Fruit fly (Drosophila melanogaster) whole organism, wandering third instar larva: Measurements from ENCODE around the gene CG34428.

Source experiments
- Abd-B ChIP-seq: fragments of >200 bp; optimal IDR thresholded peaks from 2 replicates; lab custom pipeline; 2017; ENCODE audit warnings: missing biosample characterization, missing genetic modification characterization
- CG32264 ChIP-seq: fragments of 200-800 bp; sonication (Bioruptor generic); optimal IDR thresholded peaks from 2 replicates; lab custom pipeline; 2016; ENCODE audit warnings: missing biosample characterization, missing genetic modification characterization
- CG9705 ChIP-seq: fragments of 200-800 bp; sonication (Bioruptor generic); optimal IDR thresholded peaks from 2 replicates; lab custom pipeline; 2018; ENCODE audit warnings: missing biosample characterization, mild to moderate bottlenecking, missing genetic modification characterization
- CrebA ChIP-seq: fragments of 200-800 bp; sonication (Bioruptor generic); optimal IDR thresholded peaks from 2 replicates; lab custom pipeline; 2016; ENCODE audit warnings: missing biosample characterization, mild to moderate bottlenecking, missing genetic modification characterization, borderline replicate concordance
- Dfd ChIP-seq: fragments of >200 bp; optimal IDR thresholded peaks from 2 replicates; lab custom pipeline; 2017; ENCODE audit warnings: missing biosample characterization, missing genetic modification characterization
- Dif ChIP-seq: fragments of 200-275, 200-300 bp; sonication (Bioruptor generic); optimal IDR thresholded peaks from 2 replicates; lab custom pipeline; 2018; ENCODE audit warnings: missing biosample characterization, missing genetic modification characterization; ENCODE audit not compliant: partially characterized antibody
- GATAd ChIP-seq: sonication (Bioruptor generic); optimal IDR thresholded peaks from 2 replicates; lab custom pipeline; 2016; ENCODE audit warnings: missing biosample characterization, missing genetic modification characterization
- HLH106 ChIP-seq: fragments of 200-800 bp; optimal IDR thresholded peaks from 3 replicates; lab custom pipeline; 2019; ENCODE audit warnings: missing biosample characterization, mild to moderate bottlenecking, missing genetic modification characterization, moderate library complexity
- Hnf4 ChIP-seq: fragments of 200-800 bp; sonication (Bioruptor generic); optimal IDR thresholded peaks from 2 replicates; lab custom pipeline; 2016; ENCODE audit warnings: missing biosample characterization, mild to moderate bottlenecking, missing genetic modification characterization
- Hr78 ChIP-seq: fragments of >200 bp; optimal IDR thresholded peaks from 2 replicates; lab custom pipeline; 2017; ENCODE audit warnings: missing biosample characterization, missing genetic modification characterization
- Hr83 ChIP-seq: fragments of 200-300 bp; sonication (Bioruptor generic); optimal IDR thresholded peaks from 2 replicates; lab custom pipeline; 2016; ENCODE audit warnings: missing biosample characterization, mild to moderate bottlenecking, missing genetic modification characterization, moderate library complexity; ENCODE audit not compliant: poor library complexity, severe bottlenecking
- Jra ChIP-seq: sonication (Bioruptor generic); optimal IDR thresholded peaks from 2 replicates; lab custom pipeline; 2016; ENCODE audit warnings: missing biosample characterization, missing genetic modification characterization
- Mio ChIP-seq: sonication (Bioruptor generic); optimal IDR thresholded peaks from 2 replicates; lab custom pipeline; 2016; ENCODE audit warnings: missing biosample characterization, missing genetic modification characterization
- Myc ChIP-seq: fragments of >200 bp; optimal IDR thresholded peaks from 2 replicates; lab custom pipeline; 2017
- N ChIP-seq: fragments of >200 bp; optimal IDR thresholded peaks from 2 replicates; lab custom pipeline; 2018; ENCODE audit warnings: missing biosample characterization, missing external identifiers, missing genetic modification characterization
- OdsH ChIP-seq: fragments of 200-800 bp; sonication (Bioruptor generic); optimal IDR thresholded peaks from 2 replicates; lab custom pipeline; 2016; ENCODE audit warnings: missing biosample characterization, mild to moderate bottlenecking, missing genetic modification characterization
- Rel ChIP-seq, 2 experiments: fragments of 200-800 bp; sonication (Bioruptor generic) in 1 of 2; optimal IDR thresholded peaks; 2 replicates in 1 of 2; 3 replicates in 1 of 2; lab custom pipeline; 2016 to 2019; ENCODE audit warnings: mild to moderate bottlenecking in 2 of 2, missing biosample characterization in 2 of 2, missing genetic modification characterization in 2 of 2, moderate library complexity in 1 of 2
- Sp1 ChIP-seq: fragments of 200-800 bp; sonication (Bioruptor generic); optimal IDR thresholded peaks from 3 replicates; lab custom pipeline; 2019; ENCODE audit warnings: missing biosample characterization, mild to moderate bottlenecking, missing genetic modification characterization, moderate library complexity
- Vsx2 ChIP-seq: fragments of 200-300, 225-300 bp; sonication (Bioruptor generic); optimal IDR thresholded peaks from 2 replicates; lab custom pipeline; 2018; ENCODE audit warnings: missing biosample characterization, missing genetic modification characterization; ENCODE audit not compliant: partially characterized antibody
- br ChIP-seq: fragments of 200-800 bp; sonication (Bioruptor generic); optimal IDR thresholded peaks from 2 replicates; lab custom pipeline; 2016; ENCODE audit warnings: missing biosample characterization, missing genetic modification characterization
- brk ChIP-seq: fragments of 200-800 bp; sonication (Bioruptor generic); optimal IDR thresholded peaks from 2 replicates; lab custom pipeline; 2016; ENCODE audit warnings: missing biosample characterization, mild to moderate bottlenecking, missing genetic modification characterization
- dl ChIP-seq, 2 experiments: fragments of 175-275, 200-275 bp in 1 of 2; fragments of 200-275 bp in 1 of 2; sonication (Bioruptor generic); optimal IDR thresholded peaks; lab custom pipeline; 2018; ENCODE audit warnings: mild to moderate bottlenecking in 2 of 2, missing biosample characterization in 2 of 2, missing genetic modification characterization in 2 of 2, moderate library complexity in 2 of 2; ENCODE audit not compliant: partially characterized antibody in 2 of 2, insufficient read depth in 1 of 2
- dmrt93B ChIP-seq: fragments of 200-800 bp; sonication (Bioruptor generic); optimal IDR thresholded peaks from 2 replicates; lab custom pipeline; 2018; ENCODE audit warnings: missing biosample characterization, mild to moderate bottlenecking, missing genetic modification characterization
- dsf ChIP-seq: sonication (Bioruptor generic); optimal IDR thresholded peaks from 2 replicates; lab custom pipeline; 2016; ENCODE audit warnings: missing biosample characterization, missing genetic modification characterization, borderline replicate concordance
- ey ChIP-seq: fragments of 200-800 bp; sonication (Bioruptor generic); optimal IDR thresholded peaks from 2 replicates; lab custom pipeline; 2016; ENCODE audit warnings: missing biosample characterization, missing genetic modification characterization
- foxo ChIP-seq, 2 experiments: fragments of 200-800 bp; sonication (Bioruptor generic); optimal IDR thresholded peaks; 2 replicates in 1 of 2; 3 replicates in 1 of 2; lab custom pipeline; 2016 to 2017; ENCODE audit warnings: missing biosample characterization in 2 of 2, missing genetic modification characterization in 2 of 2
- fru ChIP-seq: fragments of 200-800 bp; sonication (Bioruptor generic); optimal IDR thresholded peaks from 3 replicates; lab custom pipeline; 2016; ENCODE audit warnings: missing biosample characterization, mild to moderate bottlenecking, missing genetic modification characterization
- h ChIP-seq: fragments of 200-800 bp; sonication (Bioruptor generic); optimal IDR thresholded peaks from 3 replicates; lab custom pipeline; 2016; ENCODE audit warnings: missing biosample characterization, mild to moderate bottlenecking, missing genetic modification characterization
- jim ChIP-seq: fragments of 175-275, 200-325 bp; sonication (Bioruptor generic); optimal IDR thresholded peaks from 2 replicates; lab custom pipeline; 2016; ENCODE audit warnings: missing biosample characterization, mild to moderate bottlenecking, missing genetic modification characterization
- lola ChIP-seq: fragments of >200 bp; optimal IDR thresholded peaks from 2 replicates; lab custom pipeline; 2017; ENCODE audit warnings: missing biosample characterization, missing genetic modification characterization
- pan ChIP-seq: fragments of >200 bp; optimal IDR thresholded peaks from 2 replicates; lab custom pipeline; 2017
- psq ChIP-seq: fragments of 200-800 bp; sonication (Bioruptor generic); optimal IDR thresholded peaks from 3 replicates; lab custom pipeline; 2017; ENCODE audit warnings: missing biosample characterization, mild to moderate bottlenecking, missing genetic modification characterization, moderate library complexity
- rgr ChIP-seq: fragments of 200-800 bp; sonication (Bioruptor generic); optimal IDR thresholded peaks from 3 replicates; lab custom pipeline; 2016; ENCODE audit warnings: missing biosample characterization, mild to moderate bottlenecking, missing genetic modification characterization
- sage ChIP-seq: fragments of 200-800 bp; sonication (Bioruptor generic); optimal IDR thresholded peaks from 2 replicates; lab custom pipeline; 2016; ENCODE audit warnings: missing biosample characterization, mild to moderate bottlenecking, missing genetic modification characterization
- sv ChIP-seq: fragments of 200-800 bp; sonication (Bioruptor generic); optimal IDR thresholded peaks from 3 replicates; lab custom pipeline; 2016; ENCODE audit warnings: missing biosample characterization, missing genetic modification characterization
- tai ChIP-seq: sonication (Bioruptor generic); optimal IDR thresholded peaks from 2 replicates; lab custom pipeline; 2016; ENCODE audit warnings: missing biosample characterization, missing genetic modification characterization
- usp ChIP-seq: fragments of >200 bp; optimal IDR thresholded peaks from 2 replicates; lab custom pipeline; 2017; ENCODE audit warnings: missing biosample characterization, missing genetic modification characterization
- woc ChIP-seq: sonication (Bioruptor generic); optimal IDR thresholded peaks from 2 replicates; lab custom pipeline; 2016; ENCODE audit warnings: missing biosample characterization, mild to moderate bottlenecking, missing genetic modification characterization

CG34428 gene

DNA sequence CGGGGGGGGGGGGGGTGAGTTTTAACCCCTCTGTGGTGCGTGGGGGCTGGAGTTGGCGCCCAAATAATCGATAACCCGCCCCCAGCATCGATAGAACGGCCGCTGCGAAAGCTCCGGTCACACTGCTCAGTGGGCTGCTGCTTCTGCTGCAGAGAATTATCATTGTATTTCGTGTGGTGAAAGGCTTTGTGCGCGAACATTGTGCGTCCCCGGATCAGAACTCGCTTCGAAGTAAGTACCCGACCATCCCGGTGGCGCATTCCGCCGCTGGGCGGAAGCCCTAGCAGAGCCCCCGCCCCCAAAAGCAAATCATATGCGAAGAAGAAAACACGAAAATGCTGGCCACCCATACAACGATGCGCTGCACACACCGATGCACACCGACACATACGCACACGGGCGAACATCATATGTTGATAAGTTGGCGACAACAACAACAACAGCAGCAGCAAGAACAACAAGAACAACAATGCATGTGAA lies 17.2 kb upstream of the CG34428 start, which contains the start of gene Syx13:
Gene Syx13, plus strand, starts transcription at position 100 of the 480 bp plus-strand sequence.
- no peak for TF ChIP-seq Myc (lab: Kevin White, UChicago)
- TF ChIP-seq Rel (GFP tag; optimal IDR thresholded peaks at IDR 0.05; lab: Kevin White, UChicago): no peak
- peak; percentile 98 for TF ChIP-seq Rel (tag; optimal IDR thresholded peaks at IDR 0.05; lab: Kevin White, UChicago)
- no peak for TF ChIP-seq dsf
- no peak for TF ChIP-seq br (GFP tag; lab: Kevin White, UChicago)
- no peak for TF ChIP-seq CG9705 (GFP tag; lab: Kevin White, UChicago)
- TF ChIP-seq woc (GFP tag; lab: Kevin White, UChicago): no peak
- TF ChIP-seq dl (GFP tag; optimal IDR thresholded peaks at IDR 0.05; lab: Kevin White, UChicago; ENCODE audit: insufficient read depth in 1 of 2, partially characterized antibody in 2 of 2): no peak
- peak; percentile 71 for TF ChIP-seq N (GFP tag; lab: Kevin White, UChicago)
- TF ChIP-seq sv (GFP tag; lab: Kevin White, UChicago): no peak
- no peak for TF ChIP-seq Dfd (GFP tag; lab: Kevin White, UChicago)
- no peak for TF ChIP-seq CrebA (GFP tag; lab: Kevin White, UChicago)
- TF ChIP-seq Abd-B (GFP tag; lab: Kevin White, UChicago): no peak
- TF ChIP-seq Hr78 (GFP tag; lab: Kevin White, UChicago): no peak
- TF ChIP-seq Dif (GFP tag; lab: Kevin White, UChicago): peak; percentile 33
- TF ChIP-seq Hr83 (GFP tag; lab: Kevin White, UChicago): no peak
- no peak for TF ChIP-seq sage (GFP tag; lab: Kevin White, UChicago)
- no peak for TF ChIP-seq CG32264 (GFP tag; lab: Kevin White, UChicago)
- TF ChIP-seq Sp1 (GFP tag; lab: Kevin White, UChicago): peak; percentile 44
- TF ChIP-seq jim (GFP tag; lab: Kevin White, UChicago): no peak
- no peak for TF ChIP-seq Vsx2
- peak; percentile 60 for TF ChIP-seq psq (GFP tag; lab: Kevin White, UChicago)
- no peak for TF ChIP-seq pan (lab: Kevin White, UChicago)
- peak; percentile 42 for TF ChIP-seq OdsH (GFP tag; lab: Kevin White, UChicago)
- no peak for TF ChIP-seq tai
- TF ChIP-seq rgr (GFP tag; lab: Kevin White, UChicago): peak; percentile 7
- no peak for TF ChIP-seq brk (GFP tag; lab: Kevin White, UChicago)
- TF ChIP-seq GATAd: no peak
- TF ChIP-seq Jra: peak; percentile 29
- TF ChIP-seq lola (GFP tag; lab: Kevin White, UChicago): no peak
- peak; percentile 36 for TF ChIP-seq HLH106 (tag; lab: Kevin White, UChicago)
- TF ChIP-seq foxo (GFP tag; optimal IDR thresholded peaks at IDR 0.05; lab: Kevin White, UChicago): peak in 1 of 2 experiments; percentile 41
- no peak for TF ChIP-seq Hnf4 (GFP tag; lab: Kevin White, UChicago)
- TF ChIP-seq usp (GFP tag; lab: Kevin White, UChicago): no peak
- no peak for TF ChIP-seq ey (GFP tag; lab: Kevin White, UChicago)
- TF ChIP-seq fru (GFP tag; lab: Kevin White, UChicago): peak; percentile 15
- TF ChIP-seq h (GFP tag; lab: Kevin White, UChicago): peak; percentile 34
- no peak for TF ChIP-seq dmrt93B (GFP tag; lab: Kevin White, UChicago)
- no peak for TF ChIP-seq Mio (GFP tag; lab: Kevin White, UChicago)

DNA sequence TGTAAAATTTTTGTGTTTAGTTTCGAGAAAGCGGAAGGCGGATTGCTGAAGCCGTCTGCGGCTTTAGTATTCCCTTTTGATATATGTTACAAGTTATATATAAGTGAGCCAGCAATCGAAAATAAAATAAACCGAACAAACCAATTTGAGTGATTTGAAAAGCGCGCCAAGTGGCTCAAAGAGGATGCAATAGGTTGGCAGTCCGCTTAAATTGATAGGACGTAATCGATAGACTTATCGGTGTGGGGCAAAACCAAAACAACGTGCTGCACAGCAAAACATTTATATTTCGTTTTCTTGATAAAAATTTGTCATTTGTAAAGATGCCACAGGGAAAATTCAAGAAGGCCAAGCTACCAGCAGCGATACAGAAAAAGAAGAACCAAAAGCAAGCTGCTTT lies 14.8 kb upstream of the CG34428 start, which contains the start of gene CG11279:
Gene CG11279, plus strand, starts transcription at position 220 of the 400 bp plus-strand sequence.
- TF ChIP-seq sage (GFP tag; lab: Kevin White, UChicago): no peak

DNA sequence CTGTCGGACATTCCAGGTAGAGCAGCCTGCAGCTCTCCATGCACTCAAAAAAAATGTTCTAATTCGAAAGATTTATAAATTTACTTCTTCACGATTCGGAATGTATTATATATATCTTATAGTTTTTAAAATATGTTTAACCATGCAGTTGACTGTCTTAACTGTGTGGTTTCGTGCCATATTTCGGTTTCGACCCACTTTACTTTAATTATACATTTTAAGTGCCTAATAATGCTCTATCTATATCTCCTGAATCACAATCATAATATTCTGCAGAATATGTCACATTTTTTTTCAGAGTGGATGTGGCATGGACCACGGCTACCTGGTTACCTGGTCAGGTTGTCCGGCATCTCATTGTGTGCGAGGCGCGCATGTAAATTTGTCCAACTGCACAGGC lies 11.9 kb upstream of the CG34428 start:
- TF ChIP-seq fru (GFP tag; lab: Kevin White, UChicago): no peak
- TF ChIP-seq Sp1 (GFP tag; lab: Kevin White, UChicago): peak; percentile 6
- TF ChIP-seq OdsH (GFP tag; lab: Kevin White, UChicago): peak; percentile 15
- peak; percentile 9 for TF ChIP-seq rgr (GFP tag; lab: Kevin White, UChicago)
- peak; percentile 5 for TF ChIP-seq psq (GFP tag; lab: Kevin White, UChicago)
- TF ChIP-seq Hnf4 (GFP tag; lab: Kevin White, UChicago): no peak
- TF ChIP-seq sage (GFP tag; lab: Kevin White, UChicago): no peak
- TF ChIP-seq foxo (GFP tag; optimal IDR thresholded peaks at IDR 0.05; lab: Kevin White, UChicago): peak in 1 of 2 experiments; percentile 32
- no peak for TF ChIP-seq br (GFP tag; lab: Kevin White, UChicago)
- peak; percentile 22 for TF ChIP-seq HLH106 (tag; lab: Kevin White, UChicago)
- no peak for TF ChIP-seq brk (GFP tag; lab: Kevin White, UChicago)
- peak; percentile 30 for TF ChIP-seq h (GFP tag; lab: Kevin White, UChicago)
- peak; percentile 3 for TF ChIP-seq dmrt93B (GFP tag; lab: Kevin White, UChicago)
